Worm (Caenorhabditis elegans) whole organism, L3 larva: ENCODE data around the gene dsb-3.

ENCODE experiments used
- R02D3.7 ChIP-seq: fragments of 150-350 bp; optimal IDR thresholded peaks from 2 replicates; lab custom pipeline; 2014; ENCODE audit warnings: missing biosample characterization, missing genetic modification characterization
- aly-2 ChIP-seq: fragments of 150-350 bp; optimal IDR thresholded peaks from 2 replicates; lab custom pipeline; 2014; ENCODE audit warnings: missing biosample characterization, missing genetic modification characterization
- ama-1 ChIP-seq: fragments of 150-350 bp; optimal IDR thresholded peaks from 2 replicates; lab custom pipeline; 2018
- ceh-16 ChIP-seq: sonication (generic microtip); optimal IDR thresholded peaks from 2 replicates; lab custom pipeline; 2017; ENCODE audit warnings: missing biosample characterization, missing genetic modification characterization
- ceh-28 ChIP-seq: fragments of 150-350 bp; optimal IDR thresholded peaks from 2 replicates; lab custom pipeline; 2014; ENCODE audit warnings: missing biosample characterization, missing genetic modification reagents, missing genetic modification characterization
- ceh-82 ChIP-seq: fragments of 150-350 bp; optimal IDR thresholded peaks from 2 replicates; lab custom pipeline; 2014; ENCODE audit warnings: missing biosample characterization, missing genetic modification characterization
- ceh-9 ChIP-seq: sonication (generic microtip); optimal IDR thresholded peaks from 2 replicates; lab custom pipeline; 2018; ENCODE audit warnings: missing biosample characterization, missing genetic modification characterization
- daf-12 ChIP-seq: fragments of 150-350 bp; optimal IDR thresholded peaks from 2 replicates; lab custom pipeline; 2014; ENCODE audit warnings: missing biosample characterization, missing genetic modification reagents, missing genetic modification characterization
- egl-27 ChIP-seq: sonication (generic microtip); optimal IDR thresholded peaks from 4 replicates; lab custom pipeline; 2017; ENCODE audit warnings: missing biosample characterization, missing genetic modification reagents, missing genetic modification characterization
- egl-5 ChIP-seq: fragments of 150-350 bp; optimal IDR thresholded peaks from 2 replicates; lab custom pipeline; 2017; ENCODE audit warnings: missing biosample characterization, missing genetic modification reagents, missing genetic modification characterization, inconsistent platforms
- elt-1 ChIP-seq: fragments of 150-350 bp; optimal IDR thresholded peaks from 2 replicates; lab custom pipeline; 2014; ENCODE audit warnings: missing biosample characterization, missing genetic modification characterization
- elt-2 ChIP-seq: sonication (generic microtip); optimal IDR thresholded peaks from 2 replicates; lab custom pipeline; 2016; ENCODE audit warnings: missing genetic modification reagents, mild to moderate bottlenecking, missing genetic modification characterization, missing compliant biosample characterization
- elt-3 ChIP-seq, 3 experiments: fragments of 150-350 bp in 1 of 3; sonication (generic microtip) in 2 of 3; optimal IDR thresholded peaks; 2 replicates in 2 of 3; 4 replicates in 1 of 3; lab custom pipeline; 2014 to 2017; ENCODE audit warnings: missing biosample characterization in 3 of 3, missing genetic modification characterization in 3 of 3
- eor-1 ChIP-seq, 2 experiments: fragments of 150-350 bp; optimal IDR thresholded peaks; 2 replicates each; lab custom pipeline; 2014 to 2018; ENCODE audit warnings: missing biosample characterization in 2 of 2, missing genetic modification characterization in 2 of 2
- fkh-2 ChIP-seq: fragments of 150-350 bp; optimal IDR thresholded peaks from 2 replicates; lab custom pipeline; 2014; ENCODE audit warnings: missing biosample characterization, missing genetic modification reagents, missing genetic modification characterization
- fos-1 ChIP-seq: fragments of 150-350 bp; optimal IDR thresholded peaks from 2 replicates; lab custom pipeline; 2014; ENCODE audit warnings: missing biosample characterization, missing genetic modification characterization
- jun-1 ChIP-seq: fragments of 150-350 bp; optimal IDR thresholded peaks from 2 replicates; lab custom pipeline; 2014; ENCODE audit warnings: missing biosample characterization, missing genetic modification reagents, missing genetic modification characterization
- lin-15B ChIP-seq: fragments of 150-350 bp; optimal IDR thresholded peaks from 2 replicates; lab custom pipeline; 2014; ENCODE audit warnings: missing biosample characterization, missing genetic modification characterization
- lsy-12 ChIP-seq: sonication (generic microtip); optimal IDR thresholded peaks from 2 replicates; lab custom pipeline; 2016; ENCODE audit warnings: mild to moderate bottlenecking, missing genetic modification characterization, missing compliant biosample characterization
- mdl-1 ChIP-seq: fragments of 150-350 bp; optimal IDR thresholded peaks from 2 replicates; lab custom pipeline; 2014; ENCODE audit warnings: missing biosample characterization, missing genetic modification characterization
- mml-1 ChIP-seq: fragments of 150-350 bp; sonication (generic microtip); optimal IDR thresholded peaks from 3 replicates; lab custom pipeline; 2014; ENCODE audit warnings: missing biosample characterization, missing genetic modification characterization
- nfya-1 ChIP-seq: sonication (generic microtip); optimal IDR thresholded peaks from 2 replicates; lab custom pipeline; 2017; ENCODE audit warnings: missing genetic modification characterization, mild to moderate bottlenecking, missing compliant biosample characterization, antibody characterized with exemption, moderate library complexity; ENCODE audit not compliant: insufficient read depth
- nhr-11 ChIP-seq: fragments of 150-350 bp; optimal IDR thresholded peaks from 2 replicates; lab custom pipeline; 2014; ENCODE audit warnings: missing biosample characterization, missing genetic modification characterization
- nhr-12 ChIP-seq: fragments of 150-350 bp; optimal IDR thresholded peaks from 2 replicates; lab custom pipeline; 2014; ENCODE audit warnings: missing biosample characterization, missing genetic modification characterization
- nhr-25 ChIP-seq: sonication (generic microtip); optimal IDR thresholded peaks from 2 replicates; lab custom pipeline; 2017; ENCODE audit warnings: missing biosample characterization, missing genetic modification characterization
- nhr-43 ChIP-seq: sonication (generic microtip); optimal IDR thresholded peaks from 2 replicates; lab custom pipeline; 2016; ENCODE audit warnings: mild to moderate bottlenecking, missing genetic modification characterization, missing compliant biosample characterization; ENCODE audit not compliant: poor library complexity, severe bottlenecking
- nhr-67 ChIP-seq: fragments of 150-350 bp; optimal IDR thresholded peaks from 2 replicates; lab custom pipeline; 2014; ENCODE audit warnings: missing biosample characterization, missing genetic modification characterization
- nhr-76 ChIP-seq: fragments of 150-350 bp; sonication (generic microtip); optimal IDR thresholded peaks from 5 replicates; lab custom pipeline; 2014; ENCODE audit warnings: missing biosample characterization, missing genetic modification characterization
- pqm-1 ChIP-seq: fragments of 150-350 bp; optimal IDR thresholded peaks from 2 replicates; lab custom pipeline; 2017; ENCODE audit warnings: missing biosample characterization, missing genetic modification characterization, inconsistent platforms
- skn-1 ChIP-seq: fragments of 150-350 bp; optimal IDR thresholded peaks from 2 replicates; lab custom pipeline; 2014; ENCODE audit warnings: missing biosample characterization, missing genetic modification characterization
- snpc-4 ChIP-seq: fragments of 150-350 bp; optimal IDR thresholded peaks from 2 replicates; lab custom pipeline; 2014; ENCODE audit warnings: missing biosample characterization, missing genetic modification characterization
- tbx-2 ChIP-seq: sonication (generic microtip); optimal IDR thresholded peaks from 2 replicates; lab custom pipeline; 2016; ENCODE audit warnings: mild to moderate bottlenecking, missing genetic modification characterization, missing compliant biosample characterization
- unc-39 ChIP-seq: sonication (generic microtip); optimal IDR thresholded peaks from 4 replicates; lab custom pipeline; 2017; ENCODE audit warnings: missing biosample characterization, missing genetic modification characterization
- ztf-4 ChIP-seq: fragments of 150-350 bp; optimal IDR thresholded peaks from 2 replicates; lab custom pipeline; 2014; ENCODE audit warnings: missing biosample characterization, missing genetic modification characterization

The dsb-3 gene

ce11 chrIV:7759527-7759926 is at the start of gene dsb-3:
Gene dsb-3 (minus strand): TSS chrIV:7759627.
- no peak for TF ChIP-seq aly-2 (tag; lab: Kevin White, UChicago)
- no peak for TF ChIP-seq ceh-28 (tag; lab: Kevin White, UChicago)
- TF ChIP-seq mml-1 (tag; lab: Kevin White, UChicago): no peak
- no peak for TF ChIP-seq mdl-1
- no peak for TF ChIP-seq nhr-25
- TF ChIP-seq elt-2: no peak
- TF ChIP-seq ama-1 (lab: Kevin White, UChicago): no peak
- no peak for TF ChIP-seq pqm-1 (tag; lab: Kevin White, UChicago)
- no peak for TF ChIP-seq nhr-43 (tag; lab: Kevin White, UChicago)
- TF ChIP-seq lsy-12 (tag; lab: Kevin White, UChicago): no peak
- no peak for TF ChIP-seq lin-15B (tag; lab: Kevin White, UChicago)
- no peak for TF ChIP-seq fkh-2 (tag; lab: Kevin White, UChicago)
- no peak for TF ChIP-seq snpc-4 (tag; lab: Kevin White, UChicago)
- no peak for TF ChIP-seq unc-39 (tag; lab: Kevin White, UChicago)
- TF ChIP-seq ceh-16: no peak

- TF ChIP-seq elt-1 (peak; percentile 83), fos-1 (tag; lab: Kevin White, UChicago) (no peak)
These were observed 49.2 kb upstream of the dsb-3 start, which contains the start of gene C33H5.1 for ce11 chrIV:7808583-7808982. Gene C33H5.1 (plus strand): TSS chrIV:7808912.

- TF ChIP-seq fos-1 (tag; lab: Kevin White, UChicago) (no peak), eor-1 (tag; optimal IDR thresholded peaks at IDR 0.05; lab: Kevin White, UChicago) (no peak), mdl-1 (no peak), ceh-82 (tag; lab: Kevin White, UChicago) (no peak), pqm-1 (tag; lab: Kevin White, UChicago) (no peak), elt-2 (no peak), nhr-11 (tag; lab: Kevin White, UChicago) (no peak), elt-3 (tag; optimal IDR thresholded peaks at IDR 0.05; lab: Kevin White, UChicago) (no peak), ceh-16 (no peak), ceh-9 (tag; lab: Kevin White, UChicago) (no peak), nhr-12 (tag; lab: Kevin White, UChicago) (no peak), tbx-2 (tag; lab: Kevin White, UChicago) (no peak), egl-5 (tag; lab: Kevin White, UChicago) (no peak), ama-1 (lab: Kevin White, UChicago) (no peak), nfya-1 (no peak), nhr-43 (tag; lab: Kevin White, UChicago) (no peak), egl-27 (tag; lab: Kevin White, UChicago) (no peak), R02D3.7 (tag; lab: Kevin White, UChicago) (no peak)
These were observed 45.3 kb upstream of the dsb-3 start, which contains the start of gene C33H5.2 for ce11 chrIV:7804740-7805139. Gene C33H5.2 (plus strand): TSS chrIV:7805040.

- TF ChIP-seq egl-27 (tag; lab: Kevin White, UChicago) (no peak), egl-5 (tag; lab: Kevin White, UChicago) (no peak), pqm-1 (tag; lab: Kevin White, UChicago) (no peak), nhr-76 (tag; lab: Kevin White, UChicago) (no peak), lsy-12 (tag; lab: Kevin White, UChicago) (no peak), daf-12 (tag; lab: Kevin White, UChicago) (no peak), nhr-67 (tag; lab: Kevin White, UChicago) (no peak)
These were observed 43.8 kb upstream of the dsb-3 start, which contains the start of gene C33H5.16 for ce11 chrIV:7803250-7803649. Gene C33H5.16 (minus strand): TSS chrIV:7803350.

- TF ChIP-seq R02D3.7 (tag; lab: Kevin White, UChicago) (no peak), elt-3 (tag; optimal IDR thresholded peaks at IDR 0.05; lab: Kevin White, UChicago) (no peak), fos-1 (tag; lab: Kevin White, UChicago) (no peak), nhr-12 (tag; lab: Kevin White, UChicago) (no peak), lsy-12 (tag; lab: Kevin White, UChicago) (no peak), ztf-4 (no peak), ceh-82 (tag; lab: Kevin White, UChicago) (no peak), jun-1 (no peak), skn-1 (tag; lab: Kevin White, UChicago) (no peak)
These were observed 40.9 kb upstream of the dsb-3 start for ce11 chrIV:7800338-7800737.
